Worm (Caenorhabditis elegans) whole organism, young adult: ENCODE data around the gene C26B9.7.

Experiments used
- B0261.1 ChIP-seq: sonication (generic microtip); optimal IDR thresholded peaks from 2 replicates; lab custom pipeline; 2016; ENCODE audit warnings: mild to moderate bottlenecking, missing genetic modification characterization, moderate library complexity, missing compliant biosample characterization
- D2030.7 ChIP-seq: fragments of 200-800 bp; sonication (Bioruptor generic); IDR thresholded peaks from 2 replicates; pipeline ENCODE4 v1.3.6; 2022; ENCODE audit warnings: missing genetic modification reagents, missing genetic modification characterization, missing compliant biosample characterization
- F23B12.7 ChIP-seq: sonication (generic microtip); optimal IDR thresholded peaks from 2 replicates; lab custom pipeline; 2017; ENCODE audit warnings: missing genetic modification characterization, mild to moderate bottlenecking, missing compliant biosample characterization, antibody characterized with exemption, moderate library complexity; ENCODE audit not compliant: insufficient read depth
- F39B2.1 ChIP-seq: fragments of 200-800 bp; sonication (Bioruptor generic); IDR thresholded peaks from 2 replicates; pipeline ENCODE4 v1.3.6; 2022; ENCODE audit warnings: missing genetic modification reagents, missing genetic modification characterization, missing compliant biosample characterization
- Y95B8A.8 ChIP-seq: fragments of 200-800 bp; sonication (Bioruptor generic); IDR thresholded peaks from 2 replicates; pipeline ENCODE4 v1.3.6; 2022; ENCODE audit warnings: missing genetic modification reagents, missing genetic modification characterization, missing compliant biosample characterization
- athp-1 ChIP-seq: sonication (generic microtip); optimal IDR thresholded peaks from 2 replicates; lab custom pipeline; 2017; ENCODE audit warnings: mild to moderate bottlenecking, missing genetic modification characterization, missing compliant biosample characterization
- attf-5 ChIP-seq: fragments of 200-800 bp; sonication (Bioruptor generic); optimal IDR thresholded peaks from 2 replicates; lab custom pipeline; 2018; ENCODE audit warnings: mild to moderate bottlenecking, missing genetic modification characterization, missing compliant biosample characterization
- dpl-1 ChIP-seq: fragments of 150-350 bp; optimal IDR thresholded peaks from 2 replicates; lab custom pipeline; 2014; ENCODE audit warnings: missing biosample characterization, missing genetic modification reagents, missing genetic modification characterization
- ets-4 ChIP-seq: fragments of 200-800 bp; sonication (Bioruptor generic); optimal IDR thresholded peaks from 2 replicates; lab custom pipeline; 2018; ENCODE audit warnings: mild to moderate bottlenecking, missing genetic modification characterization, missing compliant biosample characterization
- mel-28 ChIP-seq: sonication (generic microtip); optimal IDR thresholded peaks from 2 replicates; lab custom pipeline; 2016; ENCODE audit warnings: borderline replicate concordance, mild to moderate bottlenecking, missing genetic modification characterization, missing compliant biosample characterization
- snpc-4 ChIP-seq, 5 experiments: fragments of 150-350 bp in 1 of 5; sonication (generic microtip) in 4 of 5; optimal IDR thresholded peaks; 2 replicates each; lab custom pipeline; 2014 to 2018; ENCODE audit warnings: missing genetic modification characterization in 5 of 5, missing biosample characterization in 3 of 5, antibody characterized with exemption in 2 of 5, mild to moderate bottlenecking in 2 of 5, missing compliant biosample characterization in 2 of 5, missing genotype in 2 of 5, moderate library complexity in 2 of 5, missing genetic modification reagents in 1 of 5
- unc-130 ChIP-seq: sonication (generic microtip); optimal IDR thresholded peaks from 2 replicates; lab custom pipeline; 2016; ENCODE audit warnings: missing genetic modification reagents, missing genetic modification characterization, missing compliant biosample characterization
- unc-62 ChIP-seq: fragments of 150-350 bp; optimal IDR thresholded peaks from 2 replicates; lab custom pipeline; 2014; ENCODE audit warnings: missing biosample characterization, missing genetic modification reagents, missing genetic modification characterization

ce11 chrX:5330765-5331164 lies 11.3 kb upstream of the C26B9.7 start:
- TF ChIP-seq F23B12.7 (tag; lab: Kevin White, UChicago) = no peak
- TF ChIP-seq ets-4 = no peak
- TF ChIP-seq athp-1 = no peak
- no peak for TF ChIP-seq attf-5
- no peak for TF ChIP-seq D2030.7 (GFP tag; lab: Robert Waterston, UW)
- TF ChIP-seq F39B2.1 (GFP tag; lab: Robert Waterston, UW) = no peak
- no peak for TF ChIP-seq unc-62 (GFP tag; lab: Kevin White, UChicago)
- TF ChIP-seq B0261.1 (tag; lab: Kevin White, UChicago) = no peak
- no peak for TF ChIP-seq unc-130 (GFP tag; lab: Kevin White, UChicago)
- no peak for TF ChIP-seq mel-28 (tag; lab: Kevin White, UChicago)
- TF ChIP-seq Y95B8A.8 (GFP tag; lab: Robert Waterston, UW) = no peak
- no peak for TF ChIP-seq snpc-4 (GFP tag; optimal IDR thresholded peaks at IDR 0.05; lab: Kevin White, UChicago)
- TF ChIP-seq snpc-4 (tag; optimal IDR thresholded peaks at IDR 0.05; lab: Kevin White, UChicago) = no peak
- no peak for TF ChIP-seq dpl-1
